Worm (Caenorhabditis elegans): ENCODE results near the gene T28D9.4.

ce11 chrII:6499067-6499466, 22.3 kb downstream of the T28D9.4 start, which contains the start of gene twk-49:
- TF ChIP-seq T26A5.8 (tag; optimal IDR thresholded peaks at IDR 0.05) (no peak), nhr-80 (tag; optimal IDR thresholded peaks at IDR 0.05) (no peak), him-1 (tag; optimal IDR thresholded peaks at IDR 0.05) (no peak), madf-10 (tag; optimal IDR thresholded peaks at IDR 0.05) (no peak), lag-1 (GFP tag; IDR thresholded peaks at IDR 0.05) (no peak), snpc-4 (GFP tag; optimal IDR thresholded peaks at IDR 0.05) (no peak), snpc-4 (tag; optimal IDR thresholded peaks at IDR 0.05) (no peak), F39B2.1 (GFP tag; IDR thresholded peaks at IDR 0.05) (no peak), nhr-179 (tag; optimal IDR thresholded peaks at IDR 0.05) (no peak), tbp1 (GFP tag; optimal IDR thresholded peaks at IDR 0.05) (no peak)
